Worm (Caenorhabditis elegans) whole organism, L2 larva: ENCODE measurements around the gene ZK455.5.

Source experiments
- F13H6.1 ChIP-seq: sonication (generic microtip); optimal IDR thresholded peaks from 2 replicates; lab custom pipeline; 2016; ENCODE audit warnings: missing genetic modification characterization, missing compliant biosample characterization
- Y55F3AM.14 ChIP-seq: fragments of 200-800 bp; sonication (Bioruptor generic); optimal IDR thresholded peaks from 2 replicates; lab custom pipeline; 2018; ENCODE audit warnings: mild to moderate bottlenecking, missing genetic modification characterization, missing compliant biosample characterization
- ZK546.5 ChIP-seq: sonication (generic microtip); optimal IDR thresholded peaks from 2 replicates; lab custom pipeline; 2017; ENCODE audit warnings: missing biosample characterization, missing genetic modification characterization
- alr-1 ChIP-seq: fragments of 150-350 bp; optimal IDR thresholded peaks from 2 replicates; lab custom pipeline; 2014; ENCODE audit warnings: missing biosample characterization, missing genetic modification characterization
- ceh-16 ChIP-seq: fragments of 150-350 bp; optimal IDR thresholded peaks from 2 replicates; lab custom pipeline; 2014; ENCODE audit warnings: missing biosample characterization, missing genetic modification characterization
- fos-1 ChIP-seq: fragments of 150-350 bp; optimal IDR thresholded peaks from 2 replicates; lab custom pipeline; 2014; ENCODE audit warnings: missing biosample characterization, missing genetic modification characterization
- gmeb-1 ChIP-seq: fragments of 150-350 bp; optimal IDR thresholded peaks from 2 replicates; lab custom pipeline; 2014; ENCODE audit warnings: missing biosample characterization, missing genetic modification characterization
- lsy-2 ChIP-seq, 2 experiments: fragments of 150-350 bp in 1 of 2; sonication (generic microtip) in 1 of 2; optimal IDR thresholded peaks; 2 replicates each; lab custom pipeline; 2014 to 2017; ENCODE audit warnings: missing biosample characterization in 2 of 2, missing genetic modification characterization in 2 of 2
- nhr-10 ChIP-seq: sonication (generic microtip); optimal IDR thresholded peaks from 2 replicates; lab custom pipeline; 2017; ENCODE audit warnings: missing biosample characterization, missing genetic modification characterization
- nhr-12 ChIP-seq: fragments of 150-350 bp; optimal IDR thresholded peaks from 2 replicates; lab custom pipeline; 2014; ENCODE audit warnings: missing biosample characterization, missing genetic modification characterization
- nhr-25 ChIP-seq: fragments of 150-350 bp; sonication (generic microtip); optimal IDR thresholded peaks from 3 replicates; lab custom pipeline; 2014; ENCODE audit warnings: missing biosample characterization, missing genetic modification characterization
- nhr-6 ChIP-seq: fragments of 150-350 bp; optimal IDR thresholded peaks from 2 replicates; lab custom pipeline; 2014; ENCODE audit warnings: missing biosample characterization, missing genetic modification characterization
- nhr-77 ChIP-seq: fragments of 150-350 bp; optimal IDR thresholded peaks from 2 replicates; lab custom pipeline; 2014; ENCODE audit warnings: missing biosample characterization, missing genetic modification characterization
- peb-1 ChIP-seq: fragments of 150-350 bp; optimal IDR thresholded peaks from 2 replicates; lab custom pipeline; 2014; ENCODE audit warnings: missing biosample characterization, missing genetic modification characterization
- skn-1 ChIP-seq: sonication (generic microtip); optimal IDR thresholded peaks from 2 replicates; lab custom pipeline; 2017; ENCODE audit warnings: missing biosample characterization, missing genetic modification characterization
- sma-9 ChIP-seq, 2 experiments: fragments of 150-350 bp in 1 of 2; sonication (generic microtip) in 1 of 2; optimal IDR thresholded peaks; 2 replicates each; lab custom pipeline; 2014 to 2016; ENCODE audit warnings: missing genetic modification characterization in 2 of 2, mild to moderate bottlenecking in 1 of 2, missing biosample characterization in 1 of 2, missing compliant biosample characterization in 1 of 2, missing genetic modification reagents in 1 of 2, moderate library complexity in 1 of 2
- snpc-4 ChIP-seq: fragments of 150-350 bp; optimal IDR thresholded peaks from 2 replicates; lab custom pipeline; 2014; ENCODE audit warnings: missing biosample characterization, missing genetic modification characterization
- zag-1 ChIP-seq: fragments of 150-350 bp; optimal IDR thresholded peaks from 2 replicates; lab custom pipeline; 2014; ENCODE audit warnings: missing biosample characterization, missing genetic modification characterization
- ztf-4 ChIP-seq: fragments of 150-350 bp; optimal IDR thresholded peaks from 2 replicates; lab custom pipeline; 2014; ENCODE audit warnings: missing biosample characterization, missing genetic modification characterization

Gene ZK455.5

ce11 chrX:11286246-11286645 is 40.5 kb downstream of the ZK455.5 start, which contains the start of gene F38B2.3:
TSS of gene F38B2.3 (minus strand) at chrX:11286346.
- no peak for TF ChIP-seq nhr-77
- TF ChIP-seq peb-1 = no peak
- TF ChIP-seq sma-9 (GFP tag; optimal IDR thresholded peaks at IDR 0.05; lab: Kevin White, UChicago) = no peak
- no peak for TF ChIP-seq sma-9 (tag; optimal IDR thresholded peaks at IDR 0.05; lab: Kevin White, UChicago)
- TF ChIP-seq fos-1 (tag; lab: Kevin White, UChicago) = no peak
- TF ChIP-seq skn-1 (tag; lab: Kevin White, UChicago) = no peak
- TF ChIP-seq gmeb-1 = no peak
- no peak for TF ChIP-seq ZK546.5
- TF ChIP-seq zag-1 (tag; lab: Kevin White, UChicago) = no peak
- TF ChIP-seq ceh-16 = no peak

DNA sequence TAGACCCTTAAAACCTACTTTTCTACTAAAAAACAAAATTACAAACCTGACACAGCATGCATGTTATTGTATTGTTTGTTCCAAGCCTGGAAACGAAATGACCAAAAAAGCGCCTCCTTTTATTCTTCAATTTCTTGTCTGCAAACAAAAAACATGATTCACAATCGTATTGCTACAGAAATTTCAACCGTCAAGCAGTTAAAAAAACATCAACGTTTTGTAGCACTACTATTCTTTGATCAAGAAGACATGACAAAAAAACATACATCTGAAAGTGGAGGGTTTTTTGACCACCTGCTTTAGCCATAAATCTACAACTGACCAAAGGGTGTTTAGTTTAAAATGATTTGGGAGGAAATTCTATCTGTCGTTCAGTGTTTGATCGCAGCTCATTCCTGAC is 45.6 kb downstream of the ZK455.5 start, which contains the start of gene F38B2.6:
F38B2.6 (minus strand) TSS at position 101 of the 400 bp plus-strand sequence.
- TF ChIP-seq F13H6.1 (tag; lab: Kevin White, UChicago) (no peak), Y55F3AM.14 (no peak), nhr-12 (tag; lab: Kevin White, UChicago) (no peak), nhr-77 (no peak), nhr-25 (tag; lab: Kevin White, UChicago) (no peak), ZK546.5 (no peak), nhr-6 (tag; lab: Kevin White, UChicago) (no peak)

DNA sequence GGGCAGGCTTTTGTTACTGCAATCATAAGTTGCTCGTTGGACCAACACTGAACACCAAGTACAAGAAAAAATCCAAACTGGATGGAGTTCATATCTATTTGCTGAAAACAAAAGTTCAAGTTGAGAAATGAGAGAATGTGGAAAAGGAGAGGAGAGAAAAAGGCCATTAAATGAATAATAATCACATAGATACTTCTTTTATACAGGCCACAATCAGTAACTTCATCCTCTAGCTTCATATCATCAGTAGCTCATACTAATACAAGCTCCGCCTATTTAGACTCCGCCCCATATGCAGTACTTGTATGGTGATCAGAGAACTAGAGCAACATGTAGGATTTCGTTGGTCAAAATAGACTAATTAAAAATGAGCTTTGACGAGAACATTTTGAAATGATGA is 47.5 kb downstream of the ZK455.5 start, which contains the start of gene F38B2.2:
F38B2.2 (minus strand) TSS at position 101 of the 400 bp plus-strand sequence.
- TF ChIP-seq skn-1 (tag; lab: Kevin White, UChicago) (no peak), ztf-4 (tag; lab: Kevin White, UChicago) (no peak), alr-1 (tag; lab: Kevin White, UChicago) (no peak), lsy-2 (tag; optimal IDR thresholded peaks at IDR 0.05; lab: Kevin White, UChicago) (no peak), fos-1 (tag; lab: Kevin White, UChicago) (no peak), nhr-10 (tag; lab: Kevin White, UChicago) (no peak), sma-9 (GFP tag; optimal IDR thresholded peaks at IDR 0.05; lab: Kevin White, UChicago) (no peak), sma-9 (tag; optimal IDR thresholded peaks at IDR 0.05; lab: Kevin White, UChicago) (no peak), snpc-4 (tag; lab: Kevin White, UChicago) (no peak)
